Fruit fly (Drosophila melanogaster): ENCODE data around the gene MTA1-like.

MTA1-like gene

dm6 chr3R:5682238-5682637, 33.7 kb upstream of the MTA1-like start (continued):
- TF ChIP-seq CG6689 (GFP tag; IDR thresholded peaks at IDR 0.05) (no peak), zf30C (GFP tag; optimal IDR thresholded peaks at IDR 0.05) (peak; percentile 44), Drgx (GFP tag; IDR thresholded peaks at IDR 0.05) (peak; percentile 14; the same call in 1 of the 2 replicates)

DNA sequence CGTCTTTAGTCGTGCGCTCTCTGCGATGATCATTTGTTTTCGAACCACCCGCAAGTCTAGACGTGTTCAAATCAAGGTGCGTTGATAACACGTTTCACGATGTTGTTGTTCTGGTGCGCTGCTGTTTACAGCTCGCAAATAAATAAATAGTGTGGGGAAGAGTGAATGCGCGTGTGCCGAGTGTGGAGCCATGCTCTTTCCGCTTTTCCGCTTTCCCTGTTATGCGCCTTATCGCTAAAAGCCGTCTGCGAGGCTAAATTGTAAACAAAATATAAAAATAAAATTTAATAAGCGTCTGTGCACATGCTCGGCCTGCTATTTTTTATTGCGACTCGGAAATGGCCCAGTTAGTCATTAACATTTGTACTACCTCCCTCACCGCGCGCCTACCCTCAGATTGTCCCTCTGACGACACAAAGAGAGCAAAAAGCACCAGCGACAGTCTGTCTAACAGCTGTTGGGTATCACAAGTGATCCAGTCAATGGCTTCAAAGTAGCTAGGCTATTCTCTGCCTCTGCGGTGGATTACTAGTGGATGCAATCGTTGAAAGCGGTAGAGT, 24.2 kb upstream of the MTA1-like start:
- peak; percentile 31 for TF ChIP-seq CG8944 (GFP tag; optimal IDR thresholded peaks at IDR 0.05)
- TF ChIP-seq CoRest (tag; optimal IDR thresholded peaks at IDR 0.05), result peak; percentile 61
- TF ChIP-seq CG3995 (GFP tag; optimal IDR thresholded peaks at IDR 0.05), result no peak
- peak; percentile 78 for TF ChIP-seq Max (GFP tag; optimal IDR thresholded peaks at IDR 0.05)
- peak; percentile 48 for TF ChIP-seq tup (GFP tag; optimal IDR thresholded peaks at IDR 0.05)
- no peak for TF ChIP-seq CG9437 (GFP tag; optimal IDR thresholded peaks at IDR 0.05)
- TF ChIP-seq CG10147 (GFP tag; optimal IDR thresholded peaks at IDR 0.05), result no peak
- peak; percentile 98 for TF ChIP-seq Med (GFP tag)
- peak; percentile 91 for TF ChIP-seq ash1 (GFP tag; optimal IDR thresholded peaks at IDR 0.05)
- TF ChIP-seq lmd (GFP tag; IDR thresholded peaks at IDR 0.05), result no peak
- TF ChIP-seq CG15696 (tag; optimal IDR thresholded peaks at IDR 0.05), result peak; percentile 80
- peak; percentile 72; the same call in 1 of the 2 replicates for TF ChIP-seq vvl (GFP tag; IDR thresholded peaks at IDR 0.05)
- peak; percentile 50; the same call in 1 of the 2 replicates for TF ChIP-seq sob (GFP tag; IDR thresholded peaks at IDR 0.05)
- TF ChIP-seq CG9817 (tag; optimal IDR thresholded peaks at IDR 0.05), result no peak
- TF ChIP-seq crp (GFP tag; optimal IDR thresholded peaks at IDR 0.05), result peak in 1 of 2 experiments; percentile 52
- TF ChIP-seq ftz-f1 (GFP tag; optimal IDR thresholded peaks at IDR 0.05), result peak; percentile 71
- peak; percentile 49 for TF ChIP-seq Camta (GFP tag; optimal IDR thresholded peaks at IDR 0.05)
- TF ChIP-seq CG12769 (tag; optimal IDR thresholded peaks at IDR 0.05), result no peak
- TF ChIP-seq D19B (GFP tag; optimal IDR thresholded peaks at IDR 0.05), result peak; percentile 40
- TF ChIP-seq grn (GFP tag; optimal IDR thresholded peaks at IDR 0.05), result peak; percentile 73
- TF ChIP-seq CG2875 (GFP tag; optimal IDR thresholded peaks at IDR 0.05), result peak; percentile 93
- peak; percentile 93 for TF ChIP-seq Fer1 (GFP tag; optimal IDR thresholded peaks at IDR 0.05)
- TF ChIP-seq CG4617 (GFP tag; optimal IDR thresholded peaks at IDR 0.05; ENCODE audit: borderline replicate concordance), result peak; percentile 25
- peak; percentile 74; the same call in 2 of the 3 replicates for TF ChIP-seq CG2199 (GFP tag; IDR thresholded peaks at IDR 0.05)
- peak; percentile 40 to 41 for TF ChIP-seq dpn (GFP tag; optimal IDR thresholded peaks at IDR 0.05)
- no peak for TF ChIP-seq jing (GFP tag; optimal IDR thresholded peaks at IDR 0.05)
- peak; percentile 28 to 53 for TF ChIP-seq chif (GFP tag; optimal IDR thresholded peaks at IDR 0.05)
- peak; percentile 76 for TF ChIP-seq NC2β (GFP tag; optimal IDR thresholded peaks at IDR 0.05)
- TF ChIP-seq odd (GFP tag; optimal IDR thresholded peaks at IDR 0.05), result peak; percentile 91
- TF ChIP-seq ERR (GFP tag; optimal IDR thresholded peaks at IDR 0.05), result peak; percentile 37
- peak; percentile 42 for TF ChIP-seq lilli (GFP tag; optimal IDR thresholded peaks at IDR 0.05)
- peak; percentile 56 for TF ChIP-seq CG17186 (GFP tag; optimal IDR thresholded peaks at IDR 0.05)
- 0 out of 3 replicates have a peak, but pooled peaks have one; percentile 42 for TF ChIP-seq z (GFP tag; IDR thresholded peaks at IDR 0.05)
- TF ChIP-seq Nf-YB (GFP tag; optimal IDR thresholded peaks at IDR 0.05), result peak; percentile 73
- no peak; the same call in 1 of the 2 replicates for TF ChIP-seq amos (GFP tag; IDR thresholded peaks at IDR 0.05; ENCODE audit: partially characterized antibody)
- TF ChIP-seq corto (GFP tag; optimal IDR thresholded peaks at IDR 0.05), result peak; percentile 31
- TF ChIP-seq MTF-1 (GFP tag; optimal IDR thresholded peaks at IDR 0.05; ENCODE audit: borderline replicate concordance), result peak; percentile 95
- TF ChIP-seq CG8281 (tag; optimal IDR thresholded peaks at IDR 0.05), result peak; percentile 62
- TF ChIP-seq CG6854 (GFP tag; optimal IDR thresholded peaks at IDR 0.05), result peak; percentile 83
- TF ChIP-seq CG13123 (GFP tag; optimal IDR thresholded peaks at IDR 0.05), result peak; percentile 71
- peak; percentile 50 for TF ChIP-seq CG12236 (GFP tag; optimal IDR thresholded peaks at IDR 0.05)
- peak; percentile 80 for TF ChIP-seq CG9727 (GFP tag; optimal IDR thresholded peaks at IDR 0.05)
- peak; percentile 41 for TF ChIP-seq Antp (GFP tag; optimal IDR thresholded peaks at IDR 0.05)
- peak; percentile 59 for TF ChIP-seq CG8089 (GFP tag; optimal IDR thresholded peaks at IDR 0.05)
